Worm (Caenorhabditis elegans): ENCODE measurements around the gene sao-1.

Gene sao-1

DNA sequence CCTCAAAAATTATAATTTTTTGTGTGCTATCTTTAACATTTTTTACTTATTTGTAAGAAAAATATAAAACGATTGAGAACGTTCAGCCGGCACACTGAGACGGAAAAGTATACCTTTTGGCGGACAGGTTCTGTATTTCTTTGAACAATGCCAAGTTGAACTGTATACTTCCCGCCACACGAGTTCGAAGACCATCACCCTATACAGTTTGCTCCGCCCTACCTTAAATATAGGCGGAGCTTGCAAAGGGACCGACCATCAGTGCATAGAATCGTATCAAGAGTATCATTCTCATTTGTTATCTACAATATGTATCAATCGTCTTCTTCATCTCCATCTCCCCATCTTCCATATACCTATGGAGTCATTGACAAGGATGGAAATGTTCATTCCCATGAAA, 21.1 kb downstream of the sao-1 start, which contains the start of gene end-1:
Gene end-1 (plus strand): TSS at position 301 of the 400 bp plus-strand sequence.
- TF ChIP-seq W03F9.2 (tag; optimal IDR thresholded peaks at IDR 0.05) (no peak), dao-5 (tag; optimal IDR thresholded peaks at IDR 0.05) (no peak), him-1 (tag; optimal IDR thresholded peaks at IDR 0.05) (no peak)

DNA sequence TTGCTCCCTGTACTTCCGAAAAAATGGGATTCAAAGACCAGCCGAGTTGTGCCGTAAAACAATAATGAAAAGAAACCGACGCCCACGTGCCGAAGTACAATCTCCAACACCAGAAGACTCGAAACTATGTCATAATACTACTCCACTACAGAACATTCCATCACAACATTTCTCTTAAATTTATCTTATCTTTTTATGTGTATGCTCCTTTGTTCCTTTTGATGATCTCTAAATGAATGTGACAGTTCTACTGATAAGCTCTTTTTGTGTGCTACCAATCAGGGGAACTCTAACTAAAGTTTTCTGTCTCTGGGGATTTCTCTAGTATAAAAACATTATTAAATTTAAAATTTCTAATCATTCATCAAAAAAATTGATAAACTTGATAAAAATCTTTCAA, 23.1 kb downstream of the sao-1 start:
- TF ChIP-seq him-1 (tag; optimal IDR thresholded peaks at IDR 0.05): no peak
- no peak for TF ChIP-seq dao-5 (tag; optimal IDR thresholded peaks at IDR 0.05)
- no peak for TF ChIP-seq W03F9.2 (tag; optimal IDR thresholded peaks at IDR 0.05)

DNA sequence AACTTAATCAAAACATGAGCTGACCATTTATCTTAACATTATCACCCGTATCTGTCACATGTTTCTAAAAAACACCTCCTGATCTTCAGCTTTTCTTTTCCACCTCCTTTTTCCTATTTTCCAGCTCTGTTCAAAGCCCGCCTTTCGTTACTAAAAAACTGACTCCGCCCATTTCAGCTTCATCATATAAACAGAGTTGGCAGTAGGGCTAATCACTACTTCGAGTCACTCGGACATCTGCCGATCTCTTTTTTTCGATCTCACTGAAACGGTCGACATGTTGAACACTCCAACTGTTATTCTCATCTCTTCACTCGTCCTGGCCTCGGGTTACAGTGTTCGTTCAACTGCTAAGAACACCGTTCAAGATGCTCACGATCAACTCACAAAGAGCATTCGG, 28.8 kb downstream of the sao-1 start, which contains the start of gene droe-4:
Gene droe-4 (plus strand): TSS at position 172 of the 400 bp plus-strand sequence.
- TF ChIP-seq him-1 (tag; optimal IDR thresholded peaks at IDR 0.05) (no peak), W03F9.2 (tag; optimal IDR thresholded peaks at IDR 0.05) (no peak), dao-5 (tag; optimal IDR thresholded peaks at IDR 0.05) (no peak)

DNA sequence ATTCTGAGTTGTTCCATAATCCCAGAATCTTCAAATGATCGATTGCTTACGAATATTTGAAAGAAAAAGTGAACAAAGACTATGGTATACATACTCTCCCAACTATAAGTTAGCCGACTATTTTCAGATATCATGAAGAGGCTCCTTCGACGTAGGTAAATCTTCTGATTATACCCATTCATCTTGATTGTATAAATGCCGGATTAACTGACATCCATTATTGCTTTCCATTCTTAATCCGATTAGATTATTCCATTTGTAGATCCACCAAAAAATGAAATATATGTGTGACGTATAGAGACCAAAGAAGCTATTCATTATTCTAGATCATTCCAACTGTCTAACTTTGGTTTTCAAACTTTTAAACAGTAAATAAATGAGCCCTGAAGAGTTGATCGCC, 29.8 kb downstream of the sao-1 start:
- TF ChIP-seq dao-5 (tag; optimal IDR thresholded peaks at IDR 0.05) (no peak), him-1 (tag; optimal IDR thresholded peaks at IDR 0.05) (no peak), W03F9.2 (tag; optimal IDR thresholded peaks at IDR 0.05) (no peak)

DNA sequence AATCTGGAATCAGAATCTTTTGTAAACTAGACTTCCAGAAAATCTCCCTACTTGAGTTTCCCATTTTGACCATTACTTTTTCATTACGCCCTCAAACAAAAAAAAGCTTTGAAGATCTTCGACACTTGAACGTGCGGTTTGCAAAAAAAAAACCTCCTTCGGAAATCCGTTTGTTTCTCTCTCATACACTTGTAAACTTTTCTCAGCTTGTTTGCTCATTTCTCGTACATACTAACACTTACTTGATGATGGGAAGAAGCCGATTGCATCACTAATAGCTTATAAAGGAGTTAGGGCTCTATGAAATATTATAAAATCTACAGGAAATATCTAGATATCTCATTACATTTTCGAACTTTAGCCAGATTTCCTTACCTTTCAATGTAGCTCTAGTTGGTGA, 38.2 kb downstream of the sao-1 start:
- TF ChIP-seq W03F9.2 (tag; optimal IDR thresholded peaks at IDR 0.05) (no peak), dao-5 (tag; optimal IDR thresholded peaks at IDR 0.05) (no peak), him-1 (tag; optimal IDR thresholded peaks at IDR 0.05) (no peak)

DNA sequence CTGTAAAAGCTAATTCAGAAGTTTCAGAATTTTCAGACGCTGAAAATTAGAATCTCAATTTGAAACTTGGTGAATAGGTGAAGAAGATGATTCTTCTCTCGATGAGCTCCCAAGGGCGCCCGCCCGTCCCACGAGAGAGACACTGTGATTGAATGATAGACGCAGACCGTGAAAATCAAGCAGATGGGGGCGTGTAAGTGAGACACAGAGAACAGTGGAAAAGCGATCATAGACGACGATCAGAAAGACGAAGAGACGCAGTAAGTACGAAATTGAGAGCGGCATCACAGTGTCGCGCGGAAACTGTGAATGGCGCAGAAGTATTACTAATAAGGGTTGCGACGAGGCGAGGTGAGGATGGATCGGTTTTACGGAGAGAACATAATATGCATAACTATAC, 38.7 kb downstream of the sao-1 start:
- no peak for TF ChIP-seq W03F9.2 (tag; optimal IDR thresholded peaks at IDR 0.05)
- TF ChIP-seq dao-5 (tag; optimal IDR thresholded peaks at IDR 0.05): no peak
- no peak for TF ChIP-seq him-1 (tag; optimal IDR thresholded peaks at IDR 0.05)

DNA sequence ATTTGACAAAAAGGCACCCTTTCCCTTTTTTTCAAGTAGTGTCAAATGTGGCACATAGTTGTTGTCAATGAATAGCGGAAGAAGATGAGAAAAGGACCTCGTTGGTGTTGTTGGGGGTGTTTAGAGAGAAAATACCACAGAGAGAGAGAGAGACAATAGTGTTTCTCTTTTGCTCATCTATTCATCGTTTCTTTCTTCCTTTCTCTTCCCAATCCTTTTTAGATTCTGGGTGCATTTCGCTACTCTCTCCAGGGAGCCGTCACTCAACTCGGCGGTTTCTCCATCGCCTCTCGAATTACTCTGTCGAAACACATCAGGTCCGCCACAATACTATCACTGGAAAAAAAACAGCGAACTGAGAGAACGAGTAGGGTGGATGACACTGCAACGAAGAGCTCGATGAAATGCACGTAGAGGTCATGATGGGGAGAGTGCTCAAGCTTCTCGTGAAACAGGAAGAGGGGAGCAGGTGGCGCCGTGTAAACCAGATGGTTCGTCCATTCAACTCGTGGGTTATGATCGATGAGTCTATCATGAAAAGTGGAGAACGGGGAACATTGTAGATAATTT, 39.9 kb downstream of the sao-1 start:
- no peak for TF ChIP-seq W03F9.2 (tag; optimal IDR thresholded peaks at IDR 0.05)
- TF ChIP-seq dao-5 (tag; optimal IDR thresholded peaks at IDR 0.05): no peak
- TF ChIP-seq him-1 (tag; optimal IDR thresholded peaks at IDR 0.05): no peak

DNA sequence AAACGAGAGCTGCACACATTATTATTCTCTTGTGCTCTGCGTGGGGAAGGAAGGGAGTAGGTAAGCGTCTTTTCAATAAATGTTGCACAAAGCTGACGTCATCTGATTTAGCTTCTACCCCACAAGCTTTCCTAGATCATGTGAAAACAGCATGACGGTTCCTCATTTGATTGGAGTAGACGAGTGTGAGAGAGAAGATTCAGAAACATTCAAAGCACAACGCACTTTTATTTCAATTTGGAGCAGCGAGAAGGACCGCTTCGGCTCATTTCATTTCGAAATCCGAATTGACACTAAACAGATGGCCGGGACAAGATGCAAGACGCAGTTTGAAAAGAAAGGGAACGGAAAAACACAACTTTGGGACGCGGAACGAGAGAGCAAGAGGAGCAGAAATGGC, 40.6 kb downstream of the sao-1 start:
- TF ChIP-seq W03F9.2 (tag; optimal IDR thresholded peaks at IDR 0.05): no peak
- TF ChIP-seq dao-5 (tag; optimal IDR thresholded peaks at IDR 0.05): no peak
- no peak for TF ChIP-seq him-1 (tag; optimal IDR thresholded peaks at IDR 0.05)

DNA sequence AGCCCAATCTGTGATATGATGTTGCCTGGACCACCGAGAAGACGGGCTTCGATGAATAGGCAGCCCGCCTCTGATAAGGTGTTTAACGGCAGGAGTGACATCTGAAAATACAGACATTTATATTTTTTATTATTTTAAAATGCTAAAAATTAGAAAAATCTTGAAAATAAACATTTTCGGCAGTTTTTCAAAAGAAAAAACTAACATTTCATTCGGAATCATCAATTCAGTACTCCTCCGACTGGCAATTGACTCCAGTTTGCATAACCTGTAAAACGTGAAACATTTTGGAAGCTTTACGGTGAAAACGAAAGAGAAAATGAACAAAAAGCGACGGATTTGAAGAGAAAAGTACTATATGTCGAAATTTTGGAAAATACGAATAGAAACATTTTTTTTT, 42.1 kb downstream of the sao-1 start, which contains the start of gene ric-7:
Gene ric-7 (minus strand): TSS at position 101 of the 400 bp plus-strand sequence.
- no peak for TF ChIP-seq dao-5 (tag; optimal IDR thresholded peaks at IDR 0.05)
- no peak for TF ChIP-seq him-1 (tag; optimal IDR thresholded peaks at IDR 0.05)
- TF ChIP-seq W03F9.2 (tag; optimal IDR thresholded peaks at IDR 0.05): no peak

DNA sequence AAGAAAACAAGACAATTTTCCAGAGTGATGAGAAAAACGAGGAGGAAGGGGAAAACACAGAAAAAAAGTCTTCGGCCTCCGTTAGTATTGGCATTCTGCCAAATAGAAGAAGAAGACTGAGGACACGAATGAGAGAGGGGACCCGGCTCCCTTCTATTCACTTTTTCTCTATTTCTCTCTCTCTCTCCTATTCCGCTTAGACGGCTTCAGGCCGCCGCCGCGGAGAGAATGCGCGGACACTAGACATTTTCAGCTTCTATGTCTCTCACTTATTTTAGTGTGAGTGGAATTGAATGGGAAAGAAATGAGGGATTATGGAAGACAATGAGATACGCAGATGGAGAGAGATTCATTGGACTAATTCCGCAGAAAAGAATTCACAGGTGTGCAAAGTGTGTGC, 43.1 kb downstream of the sao-1 start:
- TF ChIP-seq W03F9.2 (tag; optimal IDR thresholded peaks at IDR 0.05) (no peak), him-1 (tag; optimal IDR thresholded peaks at IDR 0.05) (peak; percentile 50)

DNA sequence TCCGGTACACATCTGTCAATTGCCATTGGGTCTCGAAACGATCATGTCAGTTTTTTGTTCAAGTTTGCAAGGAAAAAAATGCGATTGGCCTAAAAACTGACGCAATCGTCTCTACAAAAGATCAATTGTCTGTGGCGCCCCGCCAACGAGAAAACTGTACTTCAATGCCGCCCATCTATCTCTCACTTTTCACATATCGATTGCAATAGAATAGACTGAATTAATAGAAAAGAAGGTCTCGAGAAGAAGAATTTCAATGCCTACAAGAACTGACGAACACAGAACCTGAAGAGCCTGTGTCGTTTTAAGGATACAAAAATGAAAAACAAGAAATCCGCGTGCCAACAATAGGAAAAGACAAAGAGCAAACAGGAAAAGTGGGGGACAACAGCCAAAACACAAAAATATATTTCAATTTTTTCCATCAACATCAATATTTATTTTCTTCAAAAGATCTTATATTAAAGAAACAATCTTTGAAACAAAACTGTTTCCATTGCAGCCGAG, 44.7 kb downstream of the sao-1 start:
- TF ChIP-seq him-1 (tag; optimal IDR thresholded peaks at IDR 0.05): no peak
- TF ChIP-seq dao-5 (tag; optimal IDR thresholded peaks at IDR 0.05): no peak
- no peak for TF ChIP-seq W03F9.2 (tag; optimal IDR thresholded peaks at IDR 0.05)

DNA sequence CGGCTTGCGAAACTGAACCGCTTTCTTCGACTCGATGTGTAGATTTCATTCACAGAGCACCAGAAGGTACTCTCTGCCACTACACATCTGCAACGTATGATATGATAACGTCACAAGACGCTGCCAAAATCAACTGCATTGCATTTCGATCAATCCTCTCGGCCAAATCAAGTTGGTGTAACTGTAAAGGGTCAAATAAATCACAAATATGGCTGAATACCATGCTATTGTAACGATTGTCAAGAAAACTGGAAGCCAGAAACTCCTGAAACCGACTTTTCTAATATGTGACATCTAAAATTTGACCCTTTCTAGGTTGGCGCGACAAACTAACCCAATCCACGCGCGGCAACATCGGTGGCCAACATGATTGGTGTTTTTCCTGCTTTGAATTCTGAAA, 46.3 kb downstream of the sao-1 start:
- no peak for TF ChIP-seq dao-5 (tag; optimal IDR thresholded peaks at IDR 0.05)
- no peak for TF ChIP-seq W03F9.2 (tag; optimal IDR thresholded peaks at IDR 0.05)
- TF ChIP-seq him-1 (tag; optimal IDR thresholded peaks at IDR 0.05): no peak

DNA sequence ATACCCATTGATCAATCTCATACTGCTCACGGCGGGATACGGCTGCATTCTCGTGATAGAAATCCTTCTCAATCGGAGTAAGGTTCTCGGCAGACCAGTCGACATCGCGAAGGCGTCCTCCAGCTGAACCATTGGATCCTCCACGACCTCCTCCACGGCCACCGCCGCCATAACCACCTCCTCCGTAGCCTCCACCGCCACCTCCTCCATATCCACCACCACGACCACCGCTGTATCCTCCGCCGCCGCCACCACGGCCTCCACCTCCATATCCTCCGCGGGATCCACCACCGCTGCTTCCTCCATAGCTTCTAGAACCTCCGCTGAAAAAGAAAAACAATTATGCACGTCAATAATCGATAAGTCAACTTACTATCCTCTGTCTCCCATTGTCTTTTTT, 47.7 kb downstream of the sao-1 start:
- TF ChIP-seq dao-5 (tag; optimal IDR thresholded peaks at IDR 0.05): no peak
- no peak for TF ChIP-seq W03F9.2 (tag; optimal IDR thresholded peaks at IDR 0.05)
- no peak for TF ChIP-seq him-1 (tag; optimal IDR thresholded peaks at IDR 0.05)

DNA sequence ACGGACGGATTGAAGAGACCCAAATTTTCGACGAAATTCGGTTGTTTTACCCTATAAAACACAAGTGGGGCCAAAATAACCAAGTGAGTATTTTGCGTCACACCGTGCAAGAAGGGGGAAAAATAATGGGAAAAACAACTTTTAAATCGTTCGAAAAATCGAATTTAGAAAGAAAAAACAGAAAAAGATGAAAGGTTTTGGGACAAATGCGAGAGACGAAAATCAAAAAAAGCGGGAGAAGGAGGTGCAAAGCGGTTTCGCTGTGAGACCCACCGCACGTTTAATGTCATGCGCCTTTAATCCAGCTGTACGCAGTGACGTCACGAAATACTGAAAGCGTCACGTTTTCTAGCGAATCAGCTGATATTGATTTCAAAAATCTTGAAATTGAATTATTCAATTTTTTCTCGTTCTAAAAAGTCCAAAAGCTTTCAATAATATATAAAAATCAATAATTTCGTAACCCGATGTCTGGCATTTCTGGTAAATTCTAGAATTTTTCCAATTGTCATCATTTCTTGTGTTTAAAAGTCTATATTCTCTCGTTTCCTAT, 48.4 kb downstream of the sao-1 start, which contains the start of the genes ddx-17 and aip-1:
Gene ddx-17 (minus strand): TSS at position 51 of the 553 bp plus-strand sequence.
Gene aip-1 (plus strand): TSS at position 332 of the 553 bp plus-strand sequence.
- TF ChIP-seq him-1 (tag; optimal IDR thresholded peaks at IDR 0.05) (peak; percentile 68), dao-5 (tag; optimal IDR thresholded peaks at IDR 0.05) (no peak), W03F9.2 (tag; optimal IDR thresholded peaks at IDR 0.05) (peak; percentile 77)
